Fruit fly (Drosophila melanogaster) whole organism, embryonic: ENCODE results near the gene sisA.

Experiments used
- B-H2 ChIP-seq: fragments of 200-800 bp; sonication (Bioruptor generic); optimal IDR thresholded peaks from 2 replicates; lab custom pipeline; 2018; ENCODE audit warnings: missing biosample characterization, mild to moderate bottlenecking, missing genetic modification characterization
- CG10462 ChIP-seq: fragments of 200-800 bp; sonication (Bioruptor generic); optimal IDR thresholded peaks from 2 replicates; lab custom pipeline; 2016; ENCODE audit warnings: missing biosample characterization, missing genetic modification characterization
- CG12299 ChIP-seq: fragments of 200-800 bp; sonication (Bioruptor generic); optimal IDR thresholded peaks from 2 replicates; lab custom pipeline; 2018; ENCODE audit warnings: missing biosample characterization, mild to moderate bottlenecking, missing genetic modification characterization
- CG13894 ChIP-seq: fragments of 200-800 bp; sonication (Bioruptor generic); optimal IDR thresholded peaks from 3 replicates; lab custom pipeline; 2018; ENCODE audit warnings: missing biosample characterization, mild to moderate bottlenecking, missing genetic modification characterization, moderate library complexity
- CG1792 ChIP-seq: fragments of 200-800 bp; sonication (Bioruptor generic); optimal IDR thresholded peaks from 2 replicates; lab custom pipeline; 2016; ENCODE audit warnings: missing biosample characterization, missing genetic modification characterization
- CG31388 ChIP-seq: fragments of 200-800 bp; sonication (Bioruptor generic); optimal IDR thresholded peaks from 2 replicates; lab custom pipeline; 2016; ENCODE audit warnings: missing biosample characterization, missing genetic modification characterization
- CG32767 ChIP-seq: fragments of 200-800 bp; sonication (Bioruptor generic); IDR thresholded peaks from 2 replicates; pipeline ENCODE4 v1.3.6; 2022; ENCODE audit warnings: missing biosample characterization, missing genetic modification characterization
- CG8478 ChIP-seq: fragments of >200 bp; optimal IDR thresholded peaks from 2 replicates; lab custom pipeline; 2018
- Mes4 ChIP-seq: fragments of 200-800 bp; sonication (Bioruptor generic); optimal IDR thresholded peaks from 2 replicates; lab custom pipeline; 2016; ENCODE audit warnings: missing biosample characterization, missing genetic modification characterization
- Sox100B ChIP-seq: fragments of 200-800 bp; sonication (Bioruptor generic); optimal IDR thresholded peaks from 3 replicates; lab custom pipeline; 2018; ENCODE audit warnings: missing biosample characterization, mild to moderate bottlenecking, missing genetic modification characterization
- bbx ChIP-seq: fragments of 200-800 bp; sonication (Bioruptor generic); IDR thresholded peaks from 2 replicates; pipeline ENCODE4 v1.3.6; 2022; ENCODE audit warnings: missing biosample characterization, missing genetic modification characterization; ENCODE audit not compliant: partially characterized antibody
- exex ChIP-seq: fragments of 200-800 bp; sonication (Bioruptor generic); optimal IDR thresholded peaks from 4 replicates; lab custom pipeline; 2018; ENCODE audit warnings: missing biosample characterization, mild to moderate bottlenecking, missing genetic modification characterization, moderate library complexity
- tap ChIP-seq: fragments of 200-800 bp; optimal IDR thresholded peaks from 3 replicates; lab custom pipeline; 2019; ENCODE audit warnings: missing biosample characterization, mild to moderate bottlenecking, missing genetic modification characterization, moderate library complexity
- usp ChIP-seq: fragments of >200 bp; optimal IDR thresholded peaks from 2 replicates; lab custom pipeline; 2017; ENCODE audit warnings: missing biosample characterization, missing genetic modification characterization

DNA sequence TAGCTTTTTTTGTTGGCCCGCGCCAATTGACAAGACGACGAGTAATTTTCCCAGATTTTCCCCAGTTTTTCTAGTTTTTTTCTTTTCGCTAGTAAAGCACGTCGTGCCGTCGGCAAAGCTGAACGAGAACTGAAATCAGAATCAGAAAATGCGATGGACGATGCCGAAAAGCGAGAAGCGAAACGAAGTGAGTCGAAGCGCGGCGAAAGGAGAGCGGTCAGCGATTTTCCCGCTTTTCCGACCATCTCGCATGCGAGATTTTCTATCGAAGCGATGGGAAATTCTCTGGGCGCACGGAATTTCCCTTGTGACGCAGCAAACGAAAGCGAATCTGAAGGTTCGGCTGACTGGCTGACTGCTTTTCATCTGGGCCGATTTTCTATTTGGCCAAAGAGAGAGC, 28.6 kb downstream of the sisA start:
- TF ChIP-seq bbx (GFP tag; lab: Robert Waterston, UW) = no peak
- no peak for TF ChIP-seq exex (tag; lab: Kevin White, UChicago)
- TF ChIP-seq CG8478 (lab: Kevin White, UChicago) = no peak
- no peak for TF ChIP-seq B-H2 (GFP tag; lab: Kevin White, UChicago)
- no peak for TF ChIP-seq Mes4 (GFP tag; lab: Kevin White, UChicago)
- no peak for TF ChIP-seq CG31388 (GFP tag; lab: Kevin White, UChicago)
- no peak for TF ChIP-seq usp
- no peak for TF ChIP-seq CG12299
- TF ChIP-seq CG13894 (tag; lab: Kevin White, UChicago) = no peak
- TF ChIP-seq Sox100B (GFP tag; lab: Kevin White, UChicago) = no peak
- TF ChIP-seq CG32767 (GFP tag; lab: Robert Waterston, UW) = no peak
- no peak for TF ChIP-seq tap (tag; lab: Kevin White, UChicago)
- TF ChIP-seq CG1792 (GFP tag; lab: Kevin White, UChicago) = no peak
- no peak for TF ChIP-seq CG10462 (GFP tag; lab: Kevin White, UChicago)
